Fruit fly (Drosophila melanogaster): ENCODE results near the gene Srx.
A peak's percentile ranks its signal among the peaks of the same experiment; 100 is the strongest.

Srx gene

DNA sequence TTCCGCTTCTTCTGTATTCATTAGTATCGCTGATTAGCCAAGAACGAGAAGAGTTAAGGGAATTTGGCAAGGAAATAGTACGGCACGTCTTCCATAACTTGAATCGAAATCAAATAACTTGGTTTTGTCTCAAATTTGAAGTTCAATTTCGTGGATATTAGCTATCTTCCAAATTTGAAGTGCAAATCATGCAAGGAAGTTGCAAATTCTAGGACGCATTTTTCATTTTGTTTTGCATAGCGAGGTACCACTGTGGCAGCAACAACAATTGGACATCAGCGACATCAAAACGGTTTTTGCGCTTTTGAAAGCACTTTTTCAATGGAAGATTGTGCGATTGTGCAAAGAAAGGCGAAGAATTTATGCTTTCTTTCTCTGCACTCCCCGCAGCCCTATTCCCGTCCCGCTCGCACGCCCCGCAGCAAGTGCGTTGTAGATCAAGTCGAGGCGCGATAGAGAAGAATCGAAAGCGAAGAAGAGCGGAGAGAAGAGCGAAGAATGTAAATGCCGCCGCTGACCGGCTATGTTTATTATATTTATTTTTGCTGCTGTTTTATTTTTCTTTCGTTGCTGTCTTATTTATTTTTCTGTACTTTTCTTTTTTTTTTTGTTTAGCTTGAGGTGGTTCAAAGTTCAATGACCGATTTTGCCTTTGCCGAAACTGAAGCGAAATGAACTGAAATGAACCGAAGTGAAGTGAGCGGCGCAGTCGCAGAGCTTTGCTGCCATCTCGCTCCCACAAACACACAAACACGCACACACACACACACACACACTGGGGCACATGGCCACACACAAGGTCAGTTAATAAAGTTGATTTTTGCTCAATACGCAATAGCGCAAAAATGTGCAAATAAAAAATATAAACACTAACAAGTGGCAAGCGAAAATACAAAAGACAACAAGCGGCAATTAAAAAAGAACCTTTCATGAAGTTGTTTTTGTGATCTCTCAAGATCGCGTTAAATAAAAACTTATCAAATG lies 24.7 kb downstream of the Srx start (continued):
- TF ChIP-seq Dip2 (GFP tag; IDR thresholded peaks at IDR 0.05) (no peak), CrebB (tag; optimal IDR thresholded peaks at IDR 0.05) (no peak), CG7963 (GFP tag; IDR thresholded peaks at IDR 0.05; ENCODE audit: partially characterized antibody) (no peak), Doc3 (GFP tag; IDR thresholded peaks at IDR 0.05; ENCODE audit: partially characterized antibody) (no peak), Dbx (GFP tag; IDR thresholded peaks at IDR 0.05) (peak; percentile 72; the same call in 2 of the 3 replicates), caup (GFP tag; optimal IDR thresholded peaks at IDR 0.05; ENCODE audit: severe bottlenecking) (peak; percentile 31), CG12391 (tag; optimal IDR thresholded peaks at IDR 0.05) (peak; percentile 29), CG3281 (GFP tag; optimal IDR thresholded peaks at IDR 0.05) (peak; percentile 71), CG2199 (GFP tag; IDR thresholded peaks at IDR 0.05) (no peak), CG16779 (GFP tag; IDR thresholded peaks at IDR 0.05) (no peak), luna (GFP tag; optimal IDR thresholded peaks at IDR 0.05) (no peak), tio (GFP tag; optimal IDR thresholded peaks at IDR 0.05) (peak; percentile 44), Aef1 (GFP tag; IDR thresholded peaks at IDR 0.05) (peak; percentile 63), Awh (GFP tag; IDR thresholded peaks at IDR 0.05) (no peak), tgo (GFP tag; IDR thresholded peaks at IDR 0.05) (no peak), CG12219 (GFP tag; optimal IDR thresholded peaks at IDR 0.05) (peak; percentile 21), Meics (GFP tag; optimal IDR thresholded peaks at IDR 0.05) (peak; percentile 61), cg (GFP tag; optimal IDR thresholded peaks at IDR 0.05) (peak; percentile 44), CG17361 (GFP tag; IDR thresholded peaks at IDR 0.05) (peak; percentile 44; the same call in 2 of the 3 replicates), CG12769 (tag; optimal IDR thresholded peaks at IDR 0.05) (peak; percentile 89), CG2120 (GFP tag; optimal IDR thresholded peaks at IDR 0.05) (peak; percentile 76), gcm2 (GFP tag; optimal IDR thresholded peaks at IDR 0.05) (no peak), sna (GFP tag; IDR thresholded peaks at IDR 0.05; ENCODE audit: partially characterized antibody) (no peak), wdn (GFP tag; IDR thresholded peaks at IDR 0.05) (no peak), CG17385 (GFP tag; optimal IDR thresholded peaks at IDR 0.05) (peak; percentile 17), nmo (GFP tag; optimal IDR thresholded peaks at IDR 0.05) (peak; percentile 16), chm (GFP tag; IDR thresholded peaks at IDR 0.05) (0 out of 2 replicates have a peak, but pooled peaks have one; percentile 13), CG13287 (GFP tag; IDR thresholded peaks at IDR 0.05; ENCODE audit: partially characterized antibody) (no peak), Ada2b (GFP tag; IDR thresholded peaks at IDR 0.05) (peak; percentile 16; the same call in 1 of the 2 replicates), Bdp1 (GFP tag; optimal IDR thresholded peaks at IDR 0.05) (no peak), Hmr (GFP tag; optimal IDR thresholded peaks at IDR 0.05) (peak; percentile 43), ato (GFP tag; IDR thresholded peaks at IDR 0.05; ENCODE audit: partially characterized antibody) (no peak), CG7987 (GFP tag; optimal IDR thresholded peaks at IDR 0.05) (no peak), CG3726 (GFP tag; IDR thresholded peaks at IDR 0.05) (no peak), ham (GFP tag; IDR thresholded peaks at IDR 0.05) (0 out of 2 replicates have a peak, but pooled peaks have one; percentile 38), ase (GFP tag; IDR thresholded peaks at IDR 0.05) (no peak), CG4424 (GFP tag; optimal IDR thresholded peaks at IDR 0.05) (peak; percentile 33), Dip3 (GFP tag; optimal IDR thresholded peaks at IDR 0.05) (peak; percentile 82), CG16813 (GFP tag; IDR thresholded peaks at IDR 0.05; ENCODE audit: partially characterized antibody) (no peak), CG11247 (GFP tag; IDR thresholded peaks at IDR 0.05) (peak; percentile 44; the same call in 1 of the 2 replicates), CG15514 (GFP tag; optimal IDR thresholded peaks at IDR 0.05) (peak; percentile 25), stwl (tag; optimal IDR thresholded peaks at IDR 0.05) (no peak), CG10147 (GFP tag; optimal IDR thresholded peaks at IDR 0.05) (no peak), CG14965 (GFP tag; optimal IDR thresholded peaks at IDR 0.05; ENCODE audit: borderline replicate concordance) (no peak), Chrac-16 (GFP tag; optimal IDR thresholded peaks at IDR 0.05) (peak; percentile 46), eve (GFP tag; optimal IDR thresholded peaks at IDR 0.05) (peak in 1 of 2 experiments; percentile 83), CG10565 (GFP tag; optimal IDR thresholded peaks at IDR 0.05) (no peak)
